Fruit fly (Drosophila melanogaster): ENCODE data around the gene Jhbp3.

The Jhbp3 gene

dm6 chr3R:4904844-4905243, 50.2 kb downstream of the Jhbp3 start:
- TF ChIP-seq usp (GFP tag; optimal IDR thresholded peaks at IDR 0.05) (no peak), EcR (GFP tag; optimal IDR thresholded peaks at IDR 0.05) (no peak), psq (optimal IDR thresholded peaks at IDR 0.05) (no peak), CG8478 (optimal IDR thresholded peaks at IDR 0.05) (no peak)

- TF ChIP-seq EcR (GFP tag; optimal IDR thresholded peaks at IDR 0.05) (no peak), psq (optimal IDR thresholded peaks at IDR 0.05) (no peak), CG8478 (optimal IDR thresholded peaks at IDR 0.05) (no peak), Dll (optimal IDR thresholded peaks at IDR 0.05) (no peak), pan (optimal IDR thresholded peaks at IDR 0.05) (no peak), usp (GFP tag; optimal IDR thresholded peaks at IDR 0.05) (no peak)
These were observed 51.5 kb downstream of the Jhbp3 start for dm6 chr3R:4903565-4903964.

All from whole organism.